Worm (Caenorhabditis elegans): ENCODE measurements around the gene R12B2.8.
A peak's percentile ranks its signal among the peaks of the same experiment; 100 is the strongest.

Gene R12B2.8

DNA sequence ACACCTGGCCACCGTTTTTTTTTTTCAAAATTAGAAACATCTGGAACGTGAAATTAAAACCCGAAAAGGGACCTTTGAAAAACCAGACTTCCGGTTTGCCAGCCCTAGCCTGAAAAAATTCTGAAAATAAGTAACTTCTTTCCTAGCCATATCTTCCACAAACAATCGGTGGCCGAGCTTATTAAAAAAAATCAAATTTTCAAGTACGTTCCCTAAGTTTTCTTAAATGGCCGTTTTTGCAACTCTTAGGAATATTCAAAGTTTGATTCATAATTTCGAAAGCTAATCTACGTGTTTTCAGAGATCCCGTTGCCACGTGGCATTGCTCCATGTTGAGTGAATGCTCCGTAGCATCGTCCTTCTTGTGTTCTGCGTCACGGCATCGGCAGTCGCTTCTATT lies at the start of gene R12B2.8:
R12B2.8 (plus strand) TSS at position 301 of the 400 bp plus-strand sequence.
- TF ChIP-seq ztf-23 (GFP tag; IDR thresholded peaks at IDR 0.05) (no peak), ref-1 (GFP tag; conservative IDR thresholded peaks at IDR 0.05) (no peak), med-1 (GFP tag; optimal IDR thresholded peaks at IDR 0.05; ENCODE audit: insufficient read depth) (no peak), cog-1 (tag; optimal IDR thresholded peaks at IDR 0.05) (no peak), T22C8.4 (GFP tag; IDR thresholded peaks at IDR 0.05) (no peak), tab-1 (GFP tag; IDR thresholded peaks at IDR 0.05) (no peak), ztf-29 (GFP tag; IDR thresholded peaks at IDR 0.05) (no peak), flt-1 (GFP tag; IDR thresholded peaks at IDR 0.05) (no peak), klf-2 (GFP tag; conservative IDR thresholded peaks at IDR 0.05) (no peak)

DNA sequence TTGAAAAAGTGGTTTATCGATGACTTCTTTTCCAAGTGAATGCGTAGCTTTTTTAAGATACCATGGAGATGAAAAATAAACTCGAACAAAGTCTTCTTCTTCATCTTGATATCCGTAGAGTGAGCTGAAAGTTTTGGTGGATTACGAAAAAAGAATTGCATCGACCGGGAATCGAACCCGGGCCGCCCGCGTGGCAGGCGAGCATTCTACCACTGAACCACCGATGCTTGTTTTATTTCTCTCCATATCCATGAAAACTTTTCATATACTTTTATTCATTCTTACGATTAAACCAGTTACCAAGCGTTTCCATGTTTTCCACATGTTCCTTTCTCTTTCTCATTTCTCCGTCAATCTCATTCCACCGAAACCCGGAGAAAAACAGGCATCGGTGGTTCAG lies 41.6 kb upstream of the R12B2.8 start:
- TF ChIP-seq med-1 (GFP tag; optimal IDR thresholded peaks at IDR 0.05; ENCODE audit: insufficient read depth) (no peak), T22C8.4 (GFP tag; IDR thresholded peaks at IDR 0.05) (no peak), ztf-23 (GFP tag; IDR thresholded peaks at IDR 0.05) (no peak), tab-1 (GFP tag; IDR thresholded peaks at IDR 0.05) (no peak), ztf-29 (GFP tag; IDR thresholded peaks at IDR 0.05) (no peak), klf-2 (GFP tag; conservative IDR thresholded peaks at IDR 0.05) (no peak), cog-1 (tag; optimal IDR thresholded peaks at IDR 0.05) (no peak), ref-1 (GFP tag; conservative IDR thresholded peaks at IDR 0.05) (no peak), flt-1 (GFP tag; IDR thresholded peaks at IDR 0.05) (no peak)

DNA sequence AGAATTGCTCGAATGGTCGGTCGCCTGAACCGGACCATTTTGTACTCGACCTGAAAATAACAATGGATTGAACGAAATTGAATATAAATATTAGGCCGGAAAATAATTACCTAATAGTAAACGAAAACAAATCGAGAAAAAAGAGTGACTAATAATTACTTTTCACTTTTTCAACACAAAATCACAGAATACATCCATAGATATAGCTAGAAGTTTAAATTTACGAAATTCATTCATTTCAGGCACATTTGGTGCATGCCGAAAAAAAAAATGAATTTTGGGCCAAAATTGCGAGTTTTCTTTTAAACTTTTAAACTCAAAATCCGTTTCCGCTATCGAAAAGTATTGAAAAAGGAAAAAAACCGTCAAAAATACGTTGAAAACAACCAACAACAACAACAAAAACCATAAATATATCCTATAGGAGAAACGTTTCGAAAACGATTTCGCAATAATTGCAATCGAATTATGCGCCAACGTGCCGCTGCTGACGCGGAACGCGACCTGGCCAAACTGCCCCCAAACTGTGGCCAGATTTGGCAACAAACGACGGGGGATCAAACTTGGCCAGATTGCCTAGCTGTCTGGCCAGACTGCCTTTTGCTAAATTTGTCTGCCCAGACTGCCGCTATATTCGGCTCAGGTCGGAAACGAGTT lies 38.3 kb upstream of the R12B2.8 start, which contains the start of gene Y37B11A.3:
Y37B11A.3 (minus strand) TSS at position 51 of the 657 bp plus-strand sequence.
- TF ChIP-seq T22C8.4 (GFP tag; IDR thresholded peaks at IDR 0.05) (no peak), cog-1 (tag; optimal IDR thresholded peaks at IDR 0.05) (no peak), tab-1 (GFP tag; IDR thresholded peaks at IDR 0.05) (no peak), ztf-23 (GFP tag; IDR thresholded peaks at IDR 0.05) (0 out of 2 replicates have a peak, but pooled peaks have one; percentile 27), klf-2 (GFP tag; conservative IDR thresholded peaks at IDR 0.05) (no peak), ztf-29 (GFP tag; IDR thresholded peaks at IDR 0.05) (no peak)

DNA sequence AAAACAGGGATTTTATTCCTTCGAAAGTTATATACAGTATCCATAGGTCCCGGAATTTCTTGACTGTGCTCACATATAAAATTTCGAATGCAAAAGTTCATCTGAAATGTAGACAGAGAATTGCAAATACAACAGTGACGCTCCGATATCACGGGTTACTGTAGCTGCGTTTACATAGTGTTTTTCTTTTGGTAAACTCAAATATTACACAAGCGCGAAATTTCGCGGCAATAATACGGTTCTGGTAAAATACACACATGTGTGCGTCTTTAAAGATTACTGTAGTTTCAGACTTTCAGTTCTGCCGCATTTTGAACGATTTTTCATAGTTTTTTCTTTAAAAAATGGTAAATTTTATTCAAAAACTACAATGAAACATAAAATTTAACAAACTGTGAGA lies 33.2 kb upstream of the R12B2.8 start, which contains the start of gene rev-3:
rev-3 (minus strand) TSS at position 101 of the 400 bp plus-strand sequence.
- TF ChIP-seq T22C8.4 (GFP tag; IDR thresholded peaks at IDR 0.05) = no peak

DNA sequence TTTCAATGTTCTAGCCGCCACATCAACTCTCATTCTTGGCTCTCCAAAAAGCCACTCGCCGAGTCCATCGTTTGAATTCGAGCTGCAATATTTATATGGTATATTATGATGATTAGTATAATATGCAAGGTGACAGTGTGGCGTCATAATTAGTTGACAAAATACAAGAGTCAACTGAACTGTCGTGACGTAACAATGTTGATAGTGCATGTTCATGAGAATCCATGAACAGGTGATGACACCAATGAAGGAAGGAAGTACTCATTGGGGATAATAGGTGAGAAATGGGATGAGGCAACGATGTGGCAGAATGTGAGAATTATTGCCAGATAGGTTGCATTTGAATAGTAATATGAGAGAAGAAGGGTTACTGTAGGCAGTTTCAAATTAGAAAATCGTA lies 28.7 kb upstream of the R12B2.8 start:
- TF ChIP-seq klf-2 (GFP tag; conservative IDR thresholded peaks at IDR 0.05) (no peak), ztf-29 (GFP tag; IDR thresholded peaks at IDR 0.05) (no peak), ztf-23 (GFP tag; IDR thresholded peaks at IDR 0.05) (no peak), ref-1 (GFP tag; conservative IDR thresholded peaks at IDR 0.05) (no peak), tab-1 (GFP tag; IDR thresholded peaks at IDR 0.05) (no peak), T22C8.4 (GFP tag; IDR thresholded peaks at IDR 0.05) (no peak), cog-1 (tag; optimal IDR thresholded peaks at IDR 0.05) (no peak), flt-1 (GFP tag; IDR thresholded peaks at IDR 0.05) (no peak), med-1 (GFP tag; optimal IDR thresholded peaks at IDR 0.05; ENCODE audit: insufficient read depth) (no peak)

DNA sequence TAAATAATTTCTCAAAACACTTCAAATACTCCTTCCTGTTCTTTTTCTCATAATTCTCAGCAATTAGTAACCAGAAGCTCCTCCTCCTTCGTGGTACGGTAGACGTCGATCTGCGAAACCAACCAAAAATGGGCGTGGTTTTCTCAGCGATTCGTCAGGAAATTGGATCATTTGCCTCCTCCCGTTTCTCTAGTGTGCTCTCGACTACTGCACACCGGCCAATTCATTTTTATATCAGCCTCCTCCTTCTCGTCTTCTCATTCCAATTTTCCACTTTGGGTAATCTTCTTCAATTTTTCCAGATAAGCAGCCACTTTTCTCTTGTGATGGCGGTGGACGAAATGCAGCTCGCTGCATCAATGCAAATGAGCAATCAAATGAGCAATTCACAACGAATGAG lies 25.0 kb upstream of the R12B2.8 start, which contains the start of gene ceh-10:
ceh-10 (plus strand) TSS at position 301 of the 400 bp plus-strand sequence.
- TF ChIP-seq T22C8.4 (GFP tag; IDR thresholded peaks at IDR 0.05) (no peak), ztf-23 (GFP tag; IDR thresholded peaks at IDR 0.05) (no peak), ztf-29 (GFP tag; IDR thresholded peaks at IDR 0.05) (no peak), klf-2 (GFP tag; conservative IDR thresholded peaks at IDR 0.05) (no peak), med-1 (GFP tag; optimal IDR thresholded peaks at IDR 0.05; ENCODE audit: insufficient read depth) (no peak), tab-1 (GFP tag; IDR thresholded peaks at IDR 0.05) (no peak), ref-1 (GFP tag; conservative IDR thresholded peaks at IDR 0.05) (no peak), cog-1 (tag; optimal IDR thresholded peaks at IDR 0.05) (no peak), flt-1 (GFP tag; IDR thresholded peaks at IDR 0.05) (no peak)

DNA sequence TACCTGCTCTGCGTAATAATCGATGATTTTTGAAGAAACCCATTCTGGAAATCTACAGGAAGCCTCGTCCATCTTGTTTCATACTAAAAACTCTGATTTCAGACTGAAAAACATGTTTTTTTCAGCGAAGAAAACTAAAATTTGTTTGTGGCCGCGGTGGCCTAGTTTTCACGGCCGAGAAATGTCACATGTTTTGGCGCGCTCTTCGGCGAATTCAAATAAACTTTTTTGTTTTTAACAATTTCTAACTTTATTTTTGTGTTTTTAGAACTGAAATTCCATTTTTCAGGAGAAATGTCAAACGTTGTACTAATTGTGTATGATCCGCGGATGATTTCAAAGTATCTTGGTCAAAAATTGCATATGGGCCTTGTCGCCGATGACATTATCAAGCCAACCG lies 20.7 kb upstream of the R12B2.8 start, which contains the start of the genes polq-1 and him-10:
polq-1 (minus strand) TSS at position 190 of the 400 bp plus-strand sequence.
him-10 (plus strand) TSS at position 290 of the 400 bp plus-strand sequence.
- TF ChIP-seq ztf-23 (GFP tag; IDR thresholded peaks at IDR 0.05) = no peak

DNA sequence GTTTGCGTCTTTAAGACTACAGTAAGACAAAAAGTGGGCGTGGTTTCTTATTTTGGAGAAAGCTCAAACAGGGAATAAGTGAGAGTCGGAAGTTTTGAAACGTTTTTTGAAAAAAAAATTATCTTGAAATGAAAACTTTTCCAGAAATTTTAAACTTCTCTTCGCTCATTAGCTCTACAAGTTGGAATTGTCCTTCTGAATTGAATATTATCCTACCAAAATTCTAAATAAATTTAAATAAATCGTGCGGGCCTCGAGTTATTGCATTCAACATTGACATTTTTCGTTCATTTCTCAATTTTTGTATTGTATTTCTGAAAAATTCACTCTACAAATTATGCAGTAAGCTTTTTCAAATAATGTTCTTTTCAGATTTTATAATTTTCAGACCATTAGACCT lies 18.4 kb upstream of the R12B2.8 start, which contains the start of gene R12B2.3:
R12B2.3 (plus strand) TSS at position 301 of the 400 bp plus-strand sequence.
- TF ChIP-seq klf-2 (GFP tag; conservative IDR thresholded peaks at IDR 0.05) (no peak), flt-1 (GFP tag; IDR thresholded peaks at IDR 0.05) (no peak), ztf-29 (GFP tag; IDR thresholded peaks at IDR 0.05) (no peak), ztf-23 (GFP tag; IDR thresholded peaks at IDR 0.05) (no peak), T22C8.4 (GFP tag; IDR thresholded peaks at IDR 0.05) (no peak), med-1 (GFP tag; optimal IDR thresholded peaks at IDR 0.05; ENCODE audit: insufficient read depth) (no peak), cog-1 (tag; optimal IDR thresholded peaks at IDR 0.05) (no peak), tab-1 (GFP tag; IDR thresholded peaks at IDR 0.05) (no peak), ref-1 (GFP tag; conservative IDR thresholded peaks at IDR 0.05) (no peak)

DNA sequence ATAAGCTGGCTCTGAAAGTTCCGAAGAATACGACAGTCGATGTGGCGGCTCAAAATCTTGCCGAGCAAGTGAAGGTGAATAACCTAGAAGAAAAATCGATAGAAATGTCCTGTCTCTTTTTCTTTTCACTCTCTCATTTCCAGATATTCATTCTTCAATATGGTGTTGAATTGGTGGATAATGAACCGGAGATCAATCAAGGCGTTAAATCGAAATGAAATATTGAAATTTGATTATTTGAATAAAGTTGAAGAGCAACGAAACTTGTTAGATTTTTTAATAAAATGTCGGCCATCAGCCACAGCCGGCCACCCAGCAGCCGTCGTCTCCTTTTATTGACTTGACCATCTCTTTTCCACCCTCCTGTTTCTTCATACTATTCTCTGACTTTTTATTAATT lies 17.0 kb upstream of the R12B2.8 start, which contains the start of gene R12B2.2:
R12B2.2 (plus strand) TSS at position 301 of the 400 bp plus-strand sequence.
- no peak for TF ChIP-seq tab-1 (GFP tag; IDR thresholded peaks at IDR 0.05)
- no peak for TF ChIP-seq klf-2 (GFP tag; conservative IDR thresholded peaks at IDR 0.05)
- no peak for TF ChIP-seq cog-1 (tag; optimal IDR thresholded peaks at IDR 0.05)
- TF ChIP-seq ztf-29 (GFP tag; IDR thresholded peaks at IDR 0.05) = no peak
- TF ChIP-seq ztf-23 (GFP tag; IDR thresholded peaks at IDR 0.05) = no peak
- TF ChIP-seq ref-1 (GFP tag; conservative IDR thresholded peaks at IDR 0.05) = no peak
- TF ChIP-seq med-1 (GFP tag; optimal IDR thresholded peaks at IDR 0.05; ENCODE audit: insufficient read depth) = no peak
- no peak for TF ChIP-seq flt-1 (GFP tag; IDR thresholded peaks at IDR 0.05)
- TF ChIP-seq T22C8.4 (GFP tag; IDR thresholded peaks at IDR 0.05) = no peak

DNA sequence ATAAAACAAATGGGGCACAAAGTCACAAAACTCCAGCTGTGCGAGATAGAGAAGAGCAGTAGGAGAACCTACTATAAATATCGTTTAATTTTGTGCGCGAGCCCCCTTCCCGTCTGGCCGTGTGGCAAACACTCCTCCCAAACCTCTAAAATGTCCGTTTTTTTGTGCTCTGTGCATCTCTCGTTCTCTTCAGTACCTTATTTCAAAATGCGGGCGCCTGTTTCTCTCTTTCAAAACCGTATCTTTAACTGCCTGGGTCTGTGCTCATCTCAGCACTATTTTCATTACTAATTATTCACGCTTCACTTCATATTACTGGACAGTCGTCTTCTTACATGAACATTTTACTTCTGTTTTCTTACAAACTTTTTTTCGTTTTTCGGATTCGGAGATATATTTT lies 13.7 kb upstream of the R12B2.8 start:
- TF ChIP-seq cog-1 (tag; optimal IDR thresholded peaks at IDR 0.05) (no peak), ztf-23 (GFP tag; IDR thresholded peaks at IDR 0.05) (no peak), ztf-29 (GFP tag; IDR thresholded peaks at IDR 0.05) (no peak), tab-1 (GFP tag; IDR thresholded peaks at IDR 0.05) (no peak), med-1 (GFP tag; optimal IDR thresholded peaks at IDR 0.05; ENCODE audit: insufficient read depth) (no peak), ref-1 (GFP tag; conservative IDR thresholded peaks at IDR 0.05) (no peak), klf-2 (GFP tag; conservative IDR thresholded peaks at IDR 0.05) (no peak)
